Worm (Caenorhabditis elegans) whole organism, L2 larva: ENCODE results near the gene nkb-2.

Experiments used
- ceh-82 ChIP-seq: fragments of 150-350 bp; optimal IDR thresholded peaks from 2 replicates; lab custom pipeline; 2014; ENCODE audit warnings: missing biosample characterization, missing genetic modification characterization
- nhr-12 ChIP-seq: fragments of 150-350 bp; optimal IDR thresholded peaks from 2 replicates; lab custom pipeline; 2014; ENCODE audit warnings: missing biosample characterization, missing genetic modification characterization
- nhr-23 ChIP-seq: fragments of 150-350 bp; optimal IDR thresholded peaks from 2 replicates; lab custom pipeline; 2014; ENCODE audit warnings: missing biosample characterization, missing genetic modification reagents, missing genetic modification characterization

DNA sequence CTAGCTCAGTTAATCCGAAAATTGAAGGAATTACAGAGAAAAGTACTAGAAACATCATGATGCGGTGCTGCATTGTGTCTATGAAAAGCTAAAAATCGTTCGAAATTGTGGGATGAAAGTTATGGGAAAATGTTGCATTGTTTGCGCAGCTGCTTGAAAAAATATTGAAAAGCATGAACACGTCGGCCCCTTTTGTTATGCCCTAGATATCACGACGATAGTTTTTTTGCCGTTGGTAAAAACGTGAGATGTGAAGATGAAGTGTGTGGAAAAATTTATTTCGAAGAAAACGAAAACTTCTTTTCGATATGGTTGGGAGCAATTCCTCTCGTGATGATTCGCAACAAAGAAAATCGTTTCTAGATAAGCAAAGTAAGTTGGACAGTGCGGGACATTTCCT lies at the start of gene nkb-2, which contains the start of gene C43F9.5:
- TF ChIP-seq nhr-12 (tag; lab: Kevin White, UChicago) (no peak), nhr-23 (no peak), ceh-82 (tag; lab: Kevin White, UChicago) (no peak)
